Comparison of ENCODE assay signal across 6 worm cellular contexts in the genomic region with DNA sequence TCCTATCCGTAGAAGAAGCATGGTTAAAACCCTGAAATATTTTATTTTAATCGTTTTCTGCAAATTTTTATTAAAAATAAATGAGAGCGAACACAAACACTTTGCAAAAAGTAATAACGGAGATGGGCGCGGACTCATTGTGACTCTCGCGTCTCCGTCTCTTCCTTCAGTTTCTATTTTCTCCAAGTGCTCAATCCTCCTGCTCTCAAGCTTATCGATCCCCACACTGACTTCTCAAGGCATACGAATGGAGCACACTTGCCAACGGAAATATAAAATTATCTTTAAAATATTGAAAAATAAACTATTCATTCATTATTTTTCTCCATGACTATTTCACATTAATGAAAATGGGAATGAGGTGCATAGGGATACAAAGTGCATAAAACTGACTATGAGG.
TF ChIP-seq lines count a peak whose summit lies in the region.

Gene dnj-8, minus strand, starts transcription at position 31 of the 400 bp plus-strand sequence.

TF ChIP-seq in whole organism, L1 larva, 84 proteins besides CTCF, POLR2A, EP300 and RAD21 (continues in another document):
- TF ChIP-seq F16B12.6 (tag; optimal IDR thresholded peaks at IDR 0.05; lab: Kevin White, UChicago) (peak; percentile 4), zag-1 (tag; optimal IDR thresholded peaks at IDR 0.05; lab: Kevin White, UChicago) (no peak), grh-1 (GFP tag; IDR thresholded peaks at IDR 0.05; lab: Robert Waterston, UW) (no peak), lir-3 (tag; optimal IDR thresholded peaks at IDR 0.05; lab: Kevin White, UChicago; ENCODE audit: poor library complexity) (no peak), lin-13 (GFP tag; optimal IDR thresholded peaks at IDR 0.05; lab: Kevin White, UChicago) (no peak), fkh-8 (tag; optimal IDR thresholded peaks at IDR 0.05; lab: Kevin White, UChicago) (peak; percentile 1), pag-3 (tag; optimal IDR thresholded peaks at IDR 0.05; lab: Kevin White, UChicago; ENCODE audit: borderline replicate concordance, insufficient read depth) (no peak), snu-23 (GFP tag; optimal IDR thresholded peaks at IDR 0.05; lab: Kevin White, UChicago) (no peak), skn-1 (tag; optimal IDR thresholded peaks at IDR 0.05; lab: Kevin White, UChicago) (no peak), sox-4 (tag; optimal IDR thresholded peaks at IDR 0.05; lab: Kevin White, UChicago) (no peak), nhr-19 (GFP tag; conservative IDR thresholded peaks at IDR 0.05; lab: Robert Waterston, UW) (no peak), efl-1 (optimal IDR thresholded peaks at IDR 0.05; lab: Kevin White, UChicago) (peak; percentile 2 to 10), efl-1 (GFP tag; optimal IDR thresholded peaks at IDR 0.05 in 1 of 2; lab: Kevin White, UChicago) (peak in 1 of 2 experiments; percentile 12), aha-1 (tag; optimal IDR thresholded peaks at IDR 0.05; lab: Kevin White, UChicago) (no peak)

TF ChIP-seq in whole organism, L2 larva, 48 proteins besides CTCF, POLR2A, EP300 and RAD21:
- no peak for TF ChIP-seq ama-1 (optimal IDR thresholded peaks at IDR 0.05; lab: Kevin White, UChicago)
- TF ChIP-seq mab-5 (tag; optimal IDR thresholded peaks at IDR 0.05; lab: Kevin White, UChicago), result no peak
- TF ChIP-seq ceh-16 (tag; optimal IDR thresholded peaks at IDR 0.05; lab: Kevin White, UChicago), result no peak
- TF ChIP-seq crh-2 (tag; optimal IDR thresholded peaks at IDR 0.05; lab: Kevin White, UChicago), result no peak
- TF ChIP-seq unc-55 (GFP tag; optimal IDR thresholded peaks at IDR 0.05; lab: Kevin White, UChicago), result peak; percentile 54
- no peak for TF ChIP-seq mdl-1 (tag; optimal IDR thresholded peaks at IDR 0.05; lab: Kevin White, UChicago)
- TF ChIP-seq lsy-2 (tag; optimal IDR thresholded peaks at IDR 0.05; lab: Kevin White, UChicago), result peak in 1 of 2 experiments; percentile 6
- TF ChIP-seq nhr-237 (tag; optimal IDR thresholded peaks at IDR 0.05; lab: Kevin White, UChicago), result no peak
- TF ChIP-seq nhr-6 (tag; optimal IDR thresholded peaks at IDR 0.05; lab: Kevin White, UChicago), result no peak
- TF ChIP-seq C34F6.9 (tag; optimal IDR thresholded peaks at IDR 0.05; lab: Kevin White, UChicago), result peak; percentile 60
- no peak for TF ChIP-seq ZK546.5 (tag; optimal IDR thresholded peaks at IDR 0.05; lab: Kevin White, UChicago)
- no peak for TF ChIP-seq peb-1 (tag; optimal IDR thresholded peaks at IDR 0.05; lab: Kevin White, UChicago)

TF ChIP-seq in whole organism, L3 larva, 47 proteins besides CTCF, POLR2A, EP300 and RAD21:
- TF ChIP-seq lin-39 (tag; optimal IDR thresholded peaks at IDR 0.05; lab: Kevin White, UChicago) (peak; percentile 66), nfya-1 (tag; optimal IDR thresholded peaks at IDR 0.05; lab: Kevin White, UChicago; ENCODE audit: insufficient read depth) (peak; percentile 60), egl-5 (tag; optimal IDR thresholded peaks at IDR 0.05; lab: Kevin White, UChicago) (no peak), mdl-1 (tag; optimal IDR thresholded peaks at IDR 0.05; lab: Kevin White, UChicago) (no peak), ama-1 (optimal IDR thresholded peaks at IDR 0.05; lab: Kevin White, UChicago) (peak; percentile 6), nhr-25 (tag; optimal IDR thresholded peaks at IDR 0.05; lab: Kevin White, UChicago) (no peak), pha-4 (tag; optimal IDR thresholded peaks at IDR 0.05; lab: Kevin White, UChicago) (peak; percentile 25), nhr-237 (tag; optimal IDR thresholded peaks at IDR 0.05; lab: Kevin White, UChicago) (no peak), ceh-82 (tag; optimal IDR thresholded peaks at IDR 0.05; lab: Kevin White, UChicago) (no peak), lin-15B (tag; optimal IDR thresholded peaks at IDR 0.05; lab: Kevin White, UChicago) (peak; percentile 23)

TF ChIP-seq in whole organism, L4 larva, 104 proteins besides CTCF, POLR2A, EP300 and RAD21:
- TF ChIP-seq mes-2 (tag; optimal IDR thresholded peaks at IDR 0.05; lab: Kevin White, UChicago; ENCODE audit: poor library complexity, severe bottlenecking), result peak; percentile 44
- no peak for TF ChIP-seq ceh-32 (tag; optimal IDR thresholded peaks at IDR 0.05; lab: Kevin White, UChicago; ENCODE audit: poor library complexity)
- peak; percentile 52 for TF ChIP-seq ama-1 (optimal IDR thresholded peaks at IDR 0.05; lab: Kevin White, UChicago)
- TF ChIP-seq skn-1 (tag; optimal IDR thresholded peaks at IDR 0.05; lab: Kevin White, UChicago), result no peak
- TF ChIP-seq lin-38 (GFP tag; IDR thresholded peaks at IDR 0.05; lab: Robert Waterston, UW), result 0 out of 2 replicates have a peak, but pooled peaks have one; percentile 12
- no peak for TF ChIP-seq ceh-28 (tag; optimal IDR thresholded peaks at IDR 0.05; lab: Kevin White, UChicago)
- peak; percentile 2 for TF ChIP-seq mep-1 (tag; optimal IDR thresholded peaks at IDR 0.05; lab: Kevin White, UChicago)

TF ChIP-seq in whole organism, late embryonic, 69 proteins besides CTCF, POLR2A, EP300 and RAD21:
- TF ChIP-seq pros-1 (tag; optimal IDR thresholded peaks at IDR 0.05; lab: Kevin White, UChicago) (no peak), ceh-18 (tag; optimal IDR thresholded peaks at IDR 0.05; lab: Kevin White, UChicago) (no peak), K09A11.1 (tag; optimal IDR thresholded peaks at IDR 0.05; lab: Kevin White, UChicago; ENCODE audit: insufficient read depth) (no peak), sdc-2 (tag; optimal IDR thresholded peaks at IDR 0.05; lab: Kevin White, UChicago) (no peak), nfya-1 (tag; optimal IDR thresholded peaks at IDR 0.05; lab: Kevin White, UChicago) (peak; percentile 41), ref-2 (tag; optimal IDR thresholded peaks at IDR 0.05; lab: Kevin White, UChicago) (no peak), ceh-48 (tag; optimal IDR thresholded peaks at IDR 0.05; lab: Kevin White, UChicago) (peak; percentile 65), fkh-10 (GFP tag; optimal IDR thresholded peaks at IDR 0.05; lab: Kevin White, UChicago) (no peak)
TF ChIP-seq in whole organism, late embryonic: peak in this region for 2.

TF ChIP-seq in whole organism, midembryonic, 9 proteins besides CTCF, POLR2A, EP300 and RAD21:
- TF ChIP-seq ztf-23 (GFP tag; IDR thresholded peaks at IDR 0.05; lab: Robert Waterston, UW) (peak; percentile 43; the same call in 1 of the 2 replicates), ref-1 (GFP tag; conservative IDR thresholded peaks at IDR 0.05; lab: Robert Waterston, UW) (no peak)

Comparison
In these comparisons a context has a peak if more than half of its experiments do, and no peak if none do; other contexts are left out.
1. Of the 29 proteins assayed by ChIP-seq in both whole organism, L4 larva and whole organism, L1 larva: peak only in whole organism, L4 larva: ama-1 and mep-1; only in whole organism, L1 larva: lin-15B; in both: none; in neither: 23; mixed calls (peak in some experiments, not most) for 3.